Fruit fly (Drosophila melanogaster) whole organism, wandering third instar larva: Measurements from ENCODE around the gene CG10616.

Experiments
- Abd-B ChIP-seq: fragments of >200 bp; optimal IDR thresholded peaks from 2 replicates; lab custom pipeline; 2017; ENCODE audit warnings: missing biosample characterization, missing genetic modification characterization
- Hr78 ChIP-seq: fragments of >200 bp; optimal IDR thresholded peaks from 2 replicates; lab custom pipeline; 2017; ENCODE audit warnings: missing biosample characterization, missing genetic modification characterization
- Jra ChIP-seq: sonication (Bioruptor generic); optimal IDR thresholded peaks from 2 replicates; lab custom pipeline; 2016; ENCODE audit warnings: missing biosample characterization, missing genetic modification characterization
- OdsH ChIP-seq: fragments of 200-800 bp; sonication (Bioruptor generic); optimal IDR thresholded peaks from 2 replicates; lab custom pipeline; 2016; ENCODE audit warnings: missing biosample characterization, mild to moderate bottlenecking, missing genetic modification characterization
- h ChIP-seq: fragments of 200-800 bp; sonication (Bioruptor generic); optimal IDR thresholded peaks from 3 replicates; lab custom pipeline; 2016; ENCODE audit warnings: missing biosample characterization, mild to moderate bottlenecking, missing genetic modification characterization
- psq ChIP-seq: fragments of 200-800 bp; sonication (Bioruptor generic); optimal IDR thresholded peaks from 3 replicates; lab custom pipeline; 2017; ENCODE audit warnings: missing biosample characterization, mild to moderate bottlenecking, missing genetic modification characterization, moderate library complexity
- rgr ChIP-seq: fragments of 200-800 bp; sonication (Bioruptor generic); optimal IDR thresholded peaks from 3 replicates; lab custom pipeline; 2016; ENCODE audit warnings: missing biosample characterization, mild to moderate bottlenecking, missing genetic modification characterization
- sage ChIP-seq: fragments of 200-800 bp; sonication (Bioruptor generic); optimal IDR thresholded peaks from 2 replicates; lab custom pipeline; 2016; ENCODE audit warnings: missing biosample characterization, mild to moderate bottlenecking, missing genetic modification characterization

DNA sequence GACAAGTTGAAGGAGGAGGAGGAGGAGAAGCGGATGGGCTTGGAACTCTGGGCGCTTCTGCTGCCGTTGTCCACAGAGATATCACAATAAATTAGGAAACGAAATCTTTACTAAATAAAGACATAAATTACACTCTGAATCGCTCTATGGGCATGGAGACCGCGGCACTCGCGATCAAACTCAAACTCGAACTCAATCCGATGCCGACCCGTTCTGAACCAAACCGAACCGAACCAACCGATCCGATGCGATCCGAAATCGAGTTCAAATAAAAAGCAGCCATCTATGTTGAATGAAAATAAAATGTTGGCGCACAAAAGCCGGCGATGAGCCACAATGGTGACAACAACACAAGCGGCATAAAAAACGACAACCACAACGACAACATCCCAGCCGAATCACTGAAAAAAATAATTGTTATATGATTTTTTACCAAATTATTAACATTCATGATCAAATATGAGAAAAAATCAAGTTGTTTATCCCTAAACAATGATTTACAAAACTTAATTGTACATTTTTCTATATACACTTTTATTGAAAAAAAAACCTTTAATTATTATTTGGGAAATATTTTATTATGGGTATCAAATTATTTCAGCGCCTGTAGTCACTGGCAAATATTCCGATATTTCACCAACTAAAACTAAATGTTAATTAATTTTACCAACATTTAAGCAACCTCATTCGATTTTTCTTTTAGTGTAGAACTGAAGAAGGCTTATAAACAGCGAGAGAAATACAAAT lies 14.4 kb upstream of the CG10616 start:
- no peak for TF ChIP-seq Hr78 (GFP tag; lab: Kevin White, UChicago)
- TF ChIP-seq sage (GFP tag; lab: Kevin White, UChicago): no peak
- TF ChIP-seq psq (GFP tag; lab: Kevin White, UChicago): peak; percentile 55
- no peak for TF ChIP-seq Abd-B (GFP tag; lab: Kevin White, UChicago)
- TF ChIP-seq h (GFP tag; lab: Kevin White, UChicago): peak; percentile 59
- TF ChIP-seq Jra (GFP tag; lab: Kevin White, UChicago): no peak
- peak; percentile 48 for TF ChIP-seq OdsH (GFP tag; lab: Kevin White, UChicago)
- TF ChIP-seq rgr (GFP tag; lab: Kevin White, UChicago): peak; percentile 39
